Worm (Caenorhabditis elegans): Measurements from ENCODE around the gene lgc-4.

DNA sequence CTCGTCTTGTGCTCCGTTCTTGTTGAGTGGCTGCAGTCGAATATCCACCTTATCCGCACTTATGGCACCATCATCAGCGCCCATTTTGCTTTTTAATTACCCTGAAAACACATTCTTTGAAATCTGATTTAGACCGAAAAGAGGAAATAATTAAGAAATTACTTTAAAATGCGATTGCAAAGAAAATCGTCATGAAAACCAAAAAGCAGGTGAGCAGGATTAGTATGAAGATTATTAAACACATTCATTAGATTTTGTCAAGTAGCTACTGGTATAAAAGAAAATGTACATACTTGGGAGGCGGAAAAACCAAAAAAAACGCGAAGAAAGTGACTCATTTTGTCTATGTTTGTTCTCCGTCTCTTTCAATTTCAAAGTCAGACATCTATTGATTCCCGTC, 28.7 kb upstream of the lgc-4 start, which contains the start of gene B0416.5:
- TF ChIP-seq fkh-10 (GFP tag; optimal IDR thresholded peaks at IDR 0.05) (no peak), pqm-1 (tag; optimal IDR thresholded peaks at IDR 0.05) (no peak), Y22D7AL.16 (tag; optimal IDR thresholded peaks at IDR 0.05) (no peak), lin-11 (tag; optimal IDR thresholded peaks at IDR 0.05) (no peak), elt-2 (tag; optimal IDR thresholded peaks at IDR 0.05) (no peak), lim-6 (tag; optimal IDR thresholded peaks at IDR 0.05) (no peak), ceh-14 (tag; optimal IDR thresholded peaks at IDR 0.05) (no peak)
